Worm (Caenorhabditis elegans): ENCODE data around the gene srb-5.
A peak's percentile ranks its signal among the peaks of the same experiment; 100 is the strongest.

- TF ChIP-seq tbx-2 (tag; optimal IDR thresholded peaks at IDR 0.05) (no peak), ttx-3 (tag; optimal IDR thresholded peaks at IDR 0.05) (no peak), tbx-7 (tag; optimal IDR thresholded peaks at IDR 0.05) (no peak), dmd-4 (tag; optimal IDR thresholded peaks at IDR 0.05; ENCODE audit: borderline replicate concordance) (no peak), pqm-1 (tag; optimal IDR thresholded peaks at IDR 0.05) (no peak), nhr-232 (tag; optimal IDR thresholded peaks at IDR 0.05) (no peak), ceh-22 (tag; optimal IDR thresholded peaks at IDR 0.05) (no peak), gmeb-2 (tag; optimal IDR thresholded peaks at IDR 0.05) (no peak), pag-3 (tag; optimal IDR thresholded peaks at IDR 0.05; ENCODE audit: borderline replicate concordance) (no peak), K02D7.2 (tag; optimal IDR thresholded peaks at IDR 0.05) (no peak), elt-2 (tag; optimal IDR thresholded peaks at IDR 0.05) (peak; percentile 84), pha-4 (tag; optimal IDR thresholded peaks at IDR 0.05) (no peak)
Measured at ce11 chrII:5202930-5203329, 39.7 kb upstream of the srb-5 start, which contains the start of gene ampd-1.

All from whole organism, late embryonic.